Worm (Caenorhabditis elegans) whole organism, late embryonic: ENCODE measurements around the gene F32D8.12.

Experiments
- F13H6.1 ChIP-seq: sonication (generic microtip); optimal IDR thresholded peaks from 2 replicates; lab custom pipeline; 2016; ENCODE audit warnings: missing genetic modification characterization, missing compliant biosample characterization
- K02D7.2 ChIP-seq: sonication (generic microtip); optimal IDR thresholded peaks from 2 replicates; lab custom pipeline; 2017; ENCODE audit warnings: mild to moderate bottlenecking, missing genetic modification characterization, missing compliant biosample characterization
- K09A11.1 ChIP-seq: sonication (generic microtip); optimal IDR thresholded peaks from 2 replicates; lab custom pipeline; 2017; ENCODE audit warnings: antibody characterized with exemption, mild to moderate bottlenecking, missing genetic modification characterization, missing compliant biosample characterization; ENCODE audit not compliant: insufficient read depth
- Y22D7AL.16 ChIP-seq: sonication (generic microtip); optimal IDR thresholded peaks from 2 replicates; lab custom pipeline; 2016; ENCODE audit warnings: missing genetic modification characterization, missing compliant biosample characterization
- ceh-19 ChIP-seq: fragments of 200-800 bp; sonication (Bioruptor generic); optimal IDR thresholded peaks from 2 replicates; lab custom pipeline; 2018; ENCODE audit warnings: mild to moderate bottlenecking, missing genetic modification characterization, missing compliant biosample characterization
- ceh-31 ChIP-seq: sonication (generic microtip); optimal IDR thresholded peaks from 2 replicates; lab custom pipeline; 2016; ENCODE audit warnings: missing genetic modification characterization, missing compliant biosample characterization
- ceh-34 ChIP-seq: sonication (generic microtip); optimal IDR thresholded peaks from 2 replicates; lab custom pipeline; 2016; ENCODE audit warnings: mild to moderate bottlenecking, missing genetic modification characterization, missing compliant biosample characterization
- ceh-48 ChIP-seq: sonication (generic microtip); optimal IDR thresholded peaks from 2 replicates; lab custom pipeline; 2016; ENCODE audit warnings: missing genetic modification characterization, inconsistent platforms, missing compliant biosample characterization
- che-1 ChIP-seq: sonication (generic microtip); optimal IDR thresholded peaks from 2 replicates; lab custom pipeline; 2016; ENCODE audit warnings: mild to moderate bottlenecking, missing genetic modification characterization, missing compliant biosample characterization
- elt-2 ChIP-seq: sonication (generic microtip); optimal IDR thresholded peaks from 2 replicates; lab custom pipeline; 2016; ENCODE audit warnings: missing genetic modification reagents, missing genetic modification characterization, missing compliant biosample characterization
- elt-4 ChIP-seq: sonication (generic microtip); optimal IDR thresholded peaks from 2 replicates; lab custom pipeline; 2016; ENCODE audit warnings: missing genetic modification characterization, missing compliant biosample characterization
- ets-4 ChIP-seq: sonication (generic microtip); optimal IDR thresholded peaks from 2 replicates; lab custom pipeline; 2016; ENCODE audit warnings: missing genetic modification characterization, missing compliant biosample characterization
- hlh-13 ChIP-seq: fragments of 200-800 bp; sonication (Bioruptor generic); optimal IDR thresholded peaks from 2 replicates; lab custom pipeline; 2018; ENCODE audit warnings: mild to moderate bottlenecking, missing genetic modification characterization, missing compliant biosample characterization
- hlh-30 ChIP-seq: sonication (generic microtip); optimal IDR thresholded peaks from 2 replicates; lab custom pipeline; 2017; ENCODE audit warnings: antibody characterized with exemption, missing genetic modification characterization, missing compliant biosample characterization; ENCODE audit not compliant: insufficient read depth
- hlh-8 ChIP-seq: sonication (generic microtip); optimal IDR thresholded peaks from 2 replicates; lab custom pipeline; 2016; ENCODE audit warnings: missing genotype, missing genetic modification characterization, missing compliant biosample characterization
- lin-11 ChIP-seq: fragments of 200-800 bp; sonication (Bioruptor generic); optimal IDR thresholded peaks from 2 replicates; lab custom pipeline; 2018; ENCODE audit warnings: mild to moderate bottlenecking, missing genetic modification characterization, missing compliant biosample characterization
- mec-3 ChIP-seq: sonication (generic microtip); optimal IDR thresholded peaks from 2 replicates; lab custom pipeline; 2016; ENCODE audit warnings: borderline replicate concordance, missing genetic modification characterization, missing compliant biosample characterization
- nfya-1 ChIP-seq: sonication (generic microtip); optimal IDR thresholded peaks from 2 replicates; lab custom pipeline; 2017; ENCODE audit warnings: missing genetic modification characterization, mild to moderate bottlenecking, missing compliant biosample characterization, antibody characterized with exemption, moderate library complexity
- nhr-11 ChIP-seq: fragments of 150-350 bp; optimal IDR thresholded peaks from 2 replicates; lab custom pipeline; 2014; ENCODE audit warnings: missing biosample characterization, missing genetic modification characterization
- nhr-232 ChIP-seq: sonication (generic microtip); optimal IDR thresholded peaks from 2 replicates; lab custom pipeline; 2016; ENCODE audit warnings: missing genetic modification characterization, missing compliant biosample characterization
- odd-2 ChIP-seq: sonication (generic microtip); optimal IDR thresholded peaks from 2 replicates; lab custom pipeline; 2017; ENCODE audit warnings: antibody characterized with exemption, mild to moderate bottlenecking, missing genetic modification characterization, missing compliant biosample characterization
- pax-1 ChIP-seq: fragments of 150-350 bp; optimal IDR thresholded peaks from 2 replicates; lab custom pipeline; 2014; ENCODE audit warnings: missing biosample characterization, missing genetic modification characterization
- pha-4 ChIP-seq: fragments of 150-350 bp; optimal IDR thresholded peaks from 2 replicates; lab custom pipeline; 2018; ENCODE audit warnings: missing biosample characterization, missing genetic modification reagents, missing genetic modification characterization
- pqm-1 ChIP-seq: sonication (generic microtip); optimal IDR thresholded peaks from 2 replicates; lab custom pipeline; 2016; ENCODE audit warnings: missing genetic modification characterization, missing compliant biosample characterization
- pros-1 ChIP-seq: fragments of 150-350 bp; optimal IDR thresholded peaks from 2 replicates; lab custom pipeline; 2014; ENCODE audit warnings: missing biosample characterization, missing genetic modification reagents, missing genetic modification characterization
- ref-2 ChIP-seq: sonication (generic microtip); optimal IDR thresholded peaks from 2 replicates; lab custom pipeline; 2016; ENCODE audit warnings: missing genetic modification characterization, missing compliant biosample characterization
- sdc-2 ChIP-seq: sonication (generic microtip); optimal IDR thresholded peaks from 2 replicates; lab custom pipeline; 2016; ENCODE audit warnings: missing genotype, missing genetic modification characterization, missing compliant biosample characterization
- sox-4 ChIP-seq: sonication (generic microtip); optimal IDR thresholded peaks from 2 replicates; lab custom pipeline; 2017; ENCODE audit warnings: mild to moderate bottlenecking, missing genetic modification characterization, inconsistent platforms, missing compliant biosample characterization
- syd-9 ChIP-seq: sonication (generic microtip); optimal IDR thresholded peaks from 2 replicates; lab custom pipeline; 2016; ENCODE audit warnings: mild to moderate bottlenecking, missing genetic modification characterization, moderate library complexity, missing compliant biosample characterization
- tbx-7 ChIP-seq: sonication (generic microtip); optimal IDR thresholded peaks from 2 replicates; lab custom pipeline; 2016; ENCODE audit warnings: missing genotype, missing genetic modification characterization, missing compliant biosample characterization
- unc-42 ChIP-seq: sonication (generic microtip); optimal IDR thresholded peaks from 2 replicates; lab custom pipeline; 2016; ENCODE audit warnings: missing genotype, missing genetic modification characterization, missing compliant biosample characterization
- unc-55 ChIP-seq: sonication (generic microtip); optimal IDR thresholded peaks from 2 replicates; lab custom pipeline; 2017; ENCODE audit warnings: missing biosample characterization, missing genetic modification reagents, missing genetic modification characterization
- ztf-16 ChIP-seq: sonication (generic microtip); optimal IDR thresholded peaks from 2 replicates; lab custom pipeline; 2017; ENCODE audit warnings: missing genetic modification characterization, missing compliant biosample characterization

F32D8.12 gene

DNA sequence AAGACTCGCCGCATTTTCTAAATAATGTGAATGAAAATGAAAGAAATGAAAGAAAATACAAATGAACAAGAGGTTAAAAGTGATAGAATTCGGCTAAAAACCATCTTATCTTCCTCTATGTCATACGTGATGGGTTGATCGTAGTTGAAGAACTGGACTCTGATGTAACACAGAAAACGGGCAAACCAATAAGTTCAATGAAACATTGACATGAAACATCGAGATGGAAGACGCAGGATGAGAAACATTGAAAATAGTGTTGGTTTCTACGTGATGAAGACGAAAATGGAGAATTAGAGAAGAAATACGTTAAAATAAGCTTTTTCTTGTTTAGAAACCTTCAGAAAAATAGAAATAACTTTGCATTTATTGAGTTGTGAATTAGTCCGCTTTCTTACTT is at the start of gene F32D8.12:
F32D8.12 (minus strand) TSS at position 48 of the 400 bp plus-strand sequence.
- no peak for TF ChIP-seq ceh-48 (tag; lab: Kevin White, UChicago)
- TF ChIP-seq pha-4 = no peak
- TF ChIP-seq odd-2 = no peak
- no peak for TF ChIP-seq unc-55 (GFP tag; lab: Kevin White, UChicago)
- no peak for TF ChIP-seq syd-9
- TF ChIP-seq unc-42 (tag; lab: Kevin White, UChicago) = no peak
- TF ChIP-seq hlh-8 (tag; lab: Kevin White, UChicago) = no peak
- TF ChIP-seq ztf-16 (tag; lab: Kevin White, UChicago) = no peak
- no peak for TF ChIP-seq nhr-11 (tag; lab: Kevin White, UChicago)
- TF ChIP-seq elt-2 (tag; lab: Kevin White, UChicago) = no peak
- no peak for TF ChIP-seq pax-1 (tag; lab: Kevin White, UChicago)
- no peak for TF ChIP-seq ceh-19

ce11 chrV:10940571-10940991 is 49.8 kb upstream of the F32D8.12 start:
- TF ChIP-seq ceh-31 (tag; lab: Kevin White, UChicago) (no peak), mec-3 (tag; lab: Kevin White, UChicago) (no peak), unc-55 (GFP tag; lab: Kevin White, UChicago) (peak; percentile 29), ceh-34 (tag; lab: Kevin White, UChicago) (no peak), nfya-1 (peak; percentile 68), ref-2 (peak; percentile 37), nhr-232 (tag; lab: Kevin White, UChicago) (no peak), elt-2 (tag; lab: Kevin White, UChicago) (peak; percentile 71), F13H6.1 (tag; lab: Kevin White, UChicago) (no peak), unc-42 (tag; lab: Kevin White, UChicago) (peak; percentile 24), pqm-1 (tag; lab: Kevin White, UChicago) (peak; percentile 49), ztf-16 (tag; lab: Kevin White, UChicago) (no peak)

ce11 chrV:10939990-10940570 is 49.3 kb upstream of the F32D8.12 start:
- TF ChIP-seq unc-42 (tag; lab: Kevin White, UChicago) (no peak), lin-11 (tag; lab: Kevin White, UChicago) (no peak), tbx-7 (tag; lab: Kevin White, UChicago) (no peak), odd-2 (no peak), sox-4 (tag; lab: Kevin White, UChicago) (no peak), Y22D7AL.16 (no peak), ztf-16 (tag; lab: Kevin White, UChicago) (no peak), F13H6.1 (tag; lab: Kevin White, UChicago) (no peak), pros-1 (tag; lab: Kevin White, UChicago) (no peak), K02D7.2 (tag; lab: Kevin White, UChicago) (no peak), sdc-2 (no peak)
- TF ChIP-seq, all 69 proteins: peak for 0

DNA sequence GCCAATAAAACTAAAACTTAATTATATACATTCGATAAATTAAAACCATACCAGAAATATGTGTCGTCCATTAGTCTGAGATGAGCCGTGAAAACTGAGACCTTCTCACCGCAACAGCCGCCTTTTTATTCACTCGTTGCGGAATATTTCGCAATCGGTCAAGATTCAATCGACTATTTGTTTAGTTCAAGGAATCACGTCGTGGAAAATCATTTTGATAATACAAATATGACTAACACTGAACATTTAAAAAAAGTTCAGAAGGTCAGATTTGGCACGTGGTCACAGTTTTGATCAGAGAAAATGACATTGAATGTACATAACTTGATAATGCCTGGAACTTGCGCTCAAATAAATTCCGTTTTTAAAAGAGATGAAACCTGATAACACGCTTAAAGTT is 47.9 kb upstream of the F32D8.12 start, which contains the start of gene F17C11.11:
F17C11.11 (minus strand) TSS at position 79 of the 400 bp plus-strand sequence.
- TF ChIP-seq hlh-30 (tag; lab: Kevin White, UChicago) (no peak), che-1 (no peak), nfya-1 (no peak), lin-11 (tag; lab: Kevin White, UChicago) (no peak), sdc-2 (no peak), hlh-13 (GFP tag; lab: Kevin White, UChicago) (no peak), ets-4 (tag; lab: Kevin White, UChicago) (no peak), mec-3 (tag; lab: Kevin White, UChicago) (no peak), elt-4 (tag; lab: Kevin White, UChicago) (no peak), sox-4 (tag; lab: Kevin White, UChicago) (no peak), K09A11.1 (tag; lab: Kevin White, UChicago) (no peak), tbx-7 (tag; lab: Kevin White, UChicago) (no peak)
- TF ChIP-seq, all 69 proteins: peak for 0
